Worm (Caenorhabditis elegans) whole organism, midembryonic: ENCODE data around the gene glc-4.

Source experiments
- T22C8.4 ChIP-seq: fragments of 200-800 bp; sonication (Bioruptor generic); IDR thresholded peaks from 2 replicates; pipeline ENCODE4 v1.3.6; 2022; ENCODE audit warnings: missing genetic modification characterization, missing compliant biosample characterization
- cog-1 ChIP-seq: sonication (generic microtip); optimal IDR thresholded peaks from 2 replicates; lab custom pipeline; 2016; ENCODE audit warnings: missing genetic modification characterization, missing compliant biosample characterization
- klf-2 ChIP-seq: fragments of 200-800 bp; sonication (Bioruptor generic); conservative IDR thresholded peaks from 2 replicates; pipeline ENCODE4 v1.3.6; 2022; ENCODE audit warnings: missing genetic modification reagents, missing genetic modification characterization, missing compliant biosample characterization

DNA sequence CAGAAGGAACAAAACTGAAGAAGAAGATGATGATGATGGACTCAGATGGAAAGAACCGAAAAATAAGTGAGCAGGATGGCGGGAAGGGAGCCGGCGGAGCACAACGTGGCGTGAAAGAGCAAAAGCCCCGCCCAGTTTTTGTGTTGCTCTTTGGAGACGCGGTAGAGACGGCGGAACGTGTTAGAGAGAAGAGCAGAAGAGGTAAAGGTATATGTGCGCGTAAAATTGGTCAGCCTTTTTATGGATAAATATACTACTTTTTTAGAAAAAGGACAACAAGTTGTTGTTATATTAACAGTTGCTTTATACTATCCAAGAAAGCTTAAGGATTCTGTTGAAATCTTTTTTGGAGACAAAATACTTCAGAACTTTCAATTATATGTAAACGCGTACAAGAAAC, 42.3 kb upstream of the glc-4 start, which contains the start of gene E04F6.10:
- TF ChIP-seq T22C8.4 (no peak), klf-2 (no peak), cog-1 (no peak)
